Worm (Caenorhabditis elegans) whole organism, L2 larva: Measurements from ENCODE around the gene ZK930.6.

ENCODE experiments used
- alr-1 ChIP-seq: fragments of 150-350 bp; optimal IDR thresholded peaks from 2 replicates; lab custom pipeline; 2014; ENCODE audit warnings: missing biosample characterization, missing genetic modification characterization
- ama-1 ChIP-seq: fragments of 150-350 bp; optimal IDR thresholded peaks from 2 replicates; lab custom pipeline; 2018; ENCODE audit warnings: inconsistent platforms
- ceh-16 ChIP-seq: fragments of 150-350 bp; optimal IDR thresholded peaks from 2 replicates; lab custom pipeline; 2014; ENCODE audit warnings: missing biosample characterization, missing genetic modification characterization
- crh-2 ChIP-seq: sonication (generic microtip); optimal IDR thresholded peaks from 2 replicates; lab custom pipeline; 2017; ENCODE audit warnings: missing biosample characterization, missing genetic modification characterization
- mbf-1 ChIP-seq: sonication (generic microtip); optimal IDR thresholded peaks from 2 replicates; lab custom pipeline; 2017; ENCODE audit warnings: missing biosample characterization, missing genetic modification characterization
- mdl-1 ChIP-seq, 2 experiments: fragments of 150-350 bp in 1 of 2; sonication (generic microtip) in 1 of 2; optimal IDR thresholded peaks; 2 replicates each; lab custom pipeline; 2017; ENCODE audit warnings: missing biosample characterization in 2 of 2, missing genetic modification characterization in 2 of 2
- nhr-11 ChIP-seq: fragments of 150-350 bp; optimal IDR thresholded peaks from 2 replicates; lab custom pipeline; 2014; ENCODE audit warnings: missing biosample characterization, missing genetic modification characterization
- unc-39 ChIP-seq: fragments of 150-350 bp; optimal IDR thresholded peaks from 2 replicates; lab custom pipeline; 2014; ENCODE audit warnings: missing biosample characterization, missing genetic modification characterization

- no peak for TF ChIP-seq ceh-16 (tag; lab: Kevin White, UChicago)
- no peak for TF ChIP-seq crh-2 (tag; lab: Kevin White, UChicago)
- no peak for TF ChIP-seq alr-1 (tag; lab: Kevin White, UChicago)
- no peak for TF ChIP-seq unc-39 (tag; lab: Kevin White, UChicago)
- no peak for TF ChIP-seq ama-1 (lab: Kevin White, UChicago)
- no peak for TF ChIP-seq mdl-1 (tag; optimal IDR thresholded peaks at IDR 0.05; lab: Kevin White, UChicago)
- TF ChIP-seq mbf-1 (tag; lab: Kevin White, UChicago): no peak
- no peak for TF ChIP-seq nhr-11
Observed at ce11 chrII:11915770-11916554, 32.2 kb downstream of the ZK930.6 start, which contains the start of the genes vps-15 and hmg-12.
